Fruit fly (Drosophila melanogaster): Measurements from ENCODE around the gene Pitslre.

Gene Pitslre

DNA sequence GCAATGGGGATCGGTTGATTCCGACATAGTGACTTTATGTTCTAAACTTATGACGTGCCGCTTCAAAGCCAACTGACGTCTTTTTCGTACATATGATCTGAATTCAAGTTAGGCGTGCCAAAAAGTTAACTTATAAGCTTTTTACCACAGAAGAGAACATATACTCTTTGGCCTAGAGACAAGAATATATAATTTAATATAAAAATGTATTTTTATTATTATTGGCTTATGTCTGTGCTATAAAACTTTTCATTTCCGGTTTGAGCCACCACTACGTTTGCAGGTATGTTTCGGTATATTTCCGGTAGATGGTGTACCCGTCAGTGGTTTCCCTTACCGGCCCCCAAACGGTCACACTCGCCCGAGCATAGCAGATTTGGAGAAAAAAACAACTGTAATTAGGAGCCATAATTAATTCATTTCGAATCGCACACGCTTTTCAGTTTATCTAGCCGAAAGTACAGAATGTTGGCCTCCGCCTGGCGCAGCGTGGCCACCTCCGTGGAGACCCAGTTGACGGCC lies 27.1 kb downstream of the Pitslre start, which contains the start of the genes CG3698 and tzn (continued):
- TF ChIP-seq D19A (tag; optimal IDR thresholded peaks at IDR 0.05) (peak; percentile 71), NfI (GFP tag; optimal IDR thresholded peaks at IDR 0.05) (peak; percentile 98), CG12744 (GFP tag; optimal IDR thresholded peaks at IDR 0.05) (peak; percentile 70), jing (GFP tag; optimal IDR thresholded peaks at IDR 0.05) (peak; percentile 83), HLH4C (GFP tag; IDR thresholded peaks at IDR 0.05; ENCODE audit: partially characterized antibody) (no peak), pho (GFP tag; optimal IDR thresholded peaks at IDR 0.05) (peak; percentile 77), Doc2 (GFP tag; IDR thresholded peaks at IDR 0.05) (peak; percentile 62; the same call in 1 of the 2 replicates), CG13424 (tag; optimal IDR thresholded peaks at IDR 0.05) (peak; percentile 78), CG8944 (GFP tag; optimal IDR thresholded peaks at IDR 0.05) (peak; percentile 70), Doc3 (GFP tag; IDR thresholded peaks at IDR 0.05; ENCODE audit: partially characterized antibody) (no peak), Sry-δ (GFP tag; optimal IDR thresholded peaks at IDR 0.05) (peak; percentile 58), Dref (GFP tag; IDR thresholded peaks at IDR 0.05) (peak; percentile 52), wdn (GFP tag; IDR thresholded peaks at IDR 0.05) (peak; percentile 87), CG12299 (tag; optimal IDR thresholded peaks at IDR 0.05) (peak; percentile 73), ems (GFP tag; optimal IDR thresholded peaks at IDR 0.05) (peak; percentile 82), CG7786 (GFP tag; optimal IDR thresholded peaks at IDR 0.05) (peak; percentile 62), CG33213 (GFP tag; optimal IDR thresholded peaks at IDR 0.05) (peak; percentile 95), YL-1 (GFP tag; optimal IDR thresholded peaks at IDR 0.05) (peak; percentile 97), CG31388 (GFP tag; optimal IDR thresholded peaks at IDR 0.05) (peak; percentile 77), Nf-YA (GFP tag; IDR thresholded peaks at IDR 0.05) (peak; percentile 89), CG15073 (GFP tag; optimal IDR thresholded peaks at IDR 0.05) (peak; percentile 52), br (optimal IDR thresholded peaks at IDR 0.05) (no peak), CG6765 (GFP tag; optimal IDR thresholded peaks at IDR 0.05) (peak; percentile 97), CG14441 (GFP tag; IDR thresholded peaks at IDR 0.05) (peak; percentile 89), CG8924 (tag; optimal IDR thresholded peaks at IDR 0.05) (peak; percentile 78), Vsx1 (GFP tag; optimal IDR thresholded peaks at IDR 0.05) (no peak), z (GFP tag; IDR thresholded peaks at IDR 0.05) (peak; percentile 55; the same call in 1 of the 3 replicates), CG14667 (GFP tag; IDR thresholded peaks at IDR 0.05) (peak; percentile 88), nau (GFP tag; optimal IDR thresholded peaks at IDR 0.05) (no peak), Aef1 (GFP tag; IDR thresholded peaks at IDR 0.05) (peak; percentile 89), pb (GFP tag; optimal IDR thresholded peaks at IDR 0.05) (peak; percentile 87), Gsc (GFP tag; IDR thresholded peaks at IDR 0.05) (no peak), Fer2 (tag; optimal IDR thresholded peaks at IDR 0.05) (peak; percentile 91), Nf-YC (tag; optimal IDR thresholded peaks at IDR 0.05) (peak; percentile 69), CG18476 (GFP tag; optimal IDR thresholded peaks at IDR 0.05) (peak; percentile 67), dpn (GFP tag; optimal IDR thresholded peaks at IDR 0.05) (peak; percentile 78 to 93), lilli (GFP tag; optimal IDR thresholded peaks at IDR 0.05) (peak; percentile 77), sr (GFP tag; IDR thresholded peaks at IDR 0.05) (peak; percentile 88), NFAT (GFP tag; IDR thresholded peaks at IDR 0.05) (peak; percentile 97), sens-2 (GFP tag; IDR thresholded peaks at IDR 0.05) (peak; percentile 95), grau (tag; optimal IDR thresholded peaks at IDR 0.05) (peak; percentile 84), cad (GFP tag; optimal IDR thresholded peaks at IDR 0.05) (no peak), CG4282 (GFP tag; optimal IDR thresholded peaks at IDR 0.05) (peak; percentile 38), Lim3 (GFP tag; IDR thresholded peaks at IDR 0.05) (peak; percentile 74), Fer1 (GFP tag; optimal IDR thresholded peaks at IDR 0.05) (peak; percentile 96), ac (GFP tag; optimal IDR thresholded peaks at IDR 0.05) (peak; percentile 93), nerfin-2 (GFP tag; IDR thresholded peaks at IDR 0.05; ENCODE audit: partially characterized antibody) (no peak), CG11695 (GFP tag; IDR thresholded peaks at IDR 0.05) (peak; percentile 76), CG12769 (tag; optimal IDR thresholded peaks at IDR 0.05) (no peak), wor (GFP tag; IDR thresholded peaks at IDR 0.05) (peak; percentile 75), lab (GFP tag; optimal IDR thresholded peaks at IDR 0.05) (peak; percentile 98), cg (GFP tag; optimal IDR thresholded peaks at IDR 0.05) (no peak)

All from whole organism, embryonic.